Worm (Caenorhabditis elegans) whole organism, young adult: ENCODE measurements around the gene T23E7.2.
"Not testable (repeated sequence)": the region's sequence is repeated elsewhere in the genome, so short reads cannot be mapped to it uniquely, and the experiment has no call there.

Source experiments
- D2030.7 ChIP-seq: fragments of 200-800 bp; sonication (Bioruptor generic); IDR thresholded peaks from 2 replicates; pipeline ENCODE4 v1.3.6; 2022; ENCODE audit warnings: missing genetic modification reagents, missing genetic modification characterization, missing compliant biosample characterization
- F22D6.2 ChIP-seq: sonication (generic microtip); optimal IDR thresholded peaks from 2 replicates; lab custom pipeline; 2016; ENCODE audit warnings: mild to moderate bottlenecking, missing genetic modification characterization, missing compliant biosample characterization
- F33H1.4 ChIP-seq: fragments of 200-800 bp; sonication (Bioruptor generic); IDR thresholded peaks from 2 replicates; pipeline ENCODE4 v1.3.6; 2022; ENCODE audit warnings: missing genetic modification reagents, missing genetic modification characterization, missing compliant biosample characterization
- F55B11.4 ChIP-seq: sonication (generic microtip); optimal IDR thresholded peaks from 2 replicates; lab custom pipeline; 2016; ENCODE audit warnings: missing compliant biosample characterization, missing genetic modification characterization, borderline replicate concordance; ENCODE audit not compliant: insufficient read depth
- K11D2.4 ChIP-seq: fragments of 200-800 bp; sonication (Bioruptor generic); IDR thresholded peaks from 2 replicates; pipeline ENCODE4 v1.3.6; 2022; ENCODE audit warnings: missing genetic modification reagents, missing genetic modification characterization, missing compliant biosample characterization
- T26A5.8 ChIP-seq: sonication (generic microtip); optimal IDR thresholded peaks from 2 replicates; lab custom pipeline; 2016; ENCODE audit warnings: missing genetic modification characterization, missing compliant biosample characterization
- Y67H2A.10 ChIP-seq: fragments of 200-800 bp; sonication (Bioruptor generic); conservative IDR thresholded peaks from 2 replicates; pipeline ENCODE4 v1.3.6; 2022; ENCODE audit warnings: missing genetic modification reagents, missing genetic modification characterization, missing compliant biosample characterization
- ZK185.1 ChIP-seq: sonication (generic microtip); optimal IDR thresholded peaks from 2 replicates; lab custom pipeline; 2016; ENCODE audit warnings: mild to moderate bottlenecking, missing genetic modification characterization, missing compliant biosample characterization; ENCODE audit not compliant: poor library complexity, severe bottlenecking
- akir-1 ChIP-seq: fragments of 200-800 bp; sonication (Bioruptor generic); optimal IDR thresholded peaks from 2 replicates; lab custom pipeline; 2018; ENCODE audit warnings: mild to moderate bottlenecking, missing genetic modification characterization, moderate library complexity, missing compliant biosample characterization
- atf-7 ChIP-seq: sonication (generic microtip); optimal IDR thresholded peaks from 2 replicates; lab custom pipeline; 2017; ENCODE audit warnings: mild to moderate bottlenecking, missing genetic modification characterization, missing compliant biosample characterization
- attf-3 ChIP-seq: fragments of 200-800 bp; sonication (Bioruptor generic); conservative IDR thresholded peaks from 2 replicates; pipeline ENCODE4 v1.3.6; 2022; ENCODE audit warnings: missing genetic modification reagents, missing genetic modification characterization, missing compliant biosample characterization
- attf-6 ChIP-seq: fragments of 200-800 bp; sonication (Bioruptor generic); IDR thresholded peaks from 2 replicates; pipeline ENCODE4 v1.3.6; 2022; ENCODE audit warnings: missing genetic modification reagents, missing genetic modification characterization, missing compliant biosample characterization
- bed-1 ChIP-seq: fragments of 200-800 bp; sonication (Bioruptor generic); IDR thresholded peaks from 2 replicates; pipeline ENCODE4 v1.3.6; 2022; ENCODE audit warnings: missing genetic modification reagents, missing genetic modification characterization, missing compliant biosample characterization
- cebp-2 ChIP-seq: fragments of 200-800 bp; sonication (Bioruptor generic); IDR thresholded peaks from 2 replicates; pipeline ENCODE4 v1.3.6; 2022; ENCODE audit warnings: missing genetic modification characterization, missing compliant biosample characterization
- ceh-100 ChIP-seq: fragments of 200-800 bp; sonication (Bioruptor generic); IDR thresholded peaks from 2 replicates; pipeline ENCODE4 v1.3.6; 2022; ENCODE audit warnings: missing genetic modification reagents, missing genetic modification characterization, missing compliant biosample characterization
- ceh-40 ChIP-seq: fragments of 200-800 bp; sonication (Bioruptor generic); IDR thresholded peaks from 2 replicates; pipeline ENCODE4 v1.3.6; 2022; ENCODE audit warnings: missing genetic modification characterization, missing compliant biosample characterization
- chd-7 ChIP-seq: sonication (generic microtip); optimal IDR thresholded peaks from 2 replicates; lab custom pipeline; 2016; ENCODE audit warnings: mild to moderate bottlenecking, missing genetic modification characterization, moderate library complexity, missing compliant biosample characterization
- die-1 ChIP-seq: sonication (generic microtip); optimal IDR thresholded peaks from 2 replicates; lab custom pipeline; 2016; ENCODE audit warnings: missing genotype, mild to moderate bottlenecking, missing genetic modification characterization, missing compliant biosample characterization
- egl-18 ChIP-seq: fragments of 200-800 bp; sonication (Bioruptor generic); IDR thresholded peaks from 2 replicates; pipeline ENCODE4 v1.3.6; 2022; ENCODE audit warnings: missing genetic modification reagents, missing genetic modification characterization, missing compliant biosample characterization
- ekl-4 ChIP-seq: fragments of 200-800 bp; sonication (Bioruptor generic); IDR thresholded peaks from 2 replicates; pipeline ENCODE4 v1.3.6; 2022; ENCODE audit warnings: missing genetic modification reagents, missing genetic modification characterization, missing compliant biosample characterization
- ets-4 ChIP-seq: fragments of 200-800 bp; sonication (Bioruptor generic); optimal IDR thresholded peaks from 2 replicates; lab custom pipeline; 2018; ENCODE audit warnings: mild to moderate bottlenecking, missing genetic modification characterization, missing compliant biosample characterization
- gei-17 ChIP-seq: fragments of 200-800 bp; sonication (Bioruptor generic); optimal IDR thresholded peaks from 2 replicates; lab custom pipeline; 2018; ENCODE audit warnings: mild to moderate bottlenecking, missing genetic modification characterization, missing compliant biosample characterization
- hlh-26 ChIP-seq: fragments of 200-800 bp; sonication (Bioruptor generic); conservative IDR thresholded peaks from 2 replicates; pipeline ENCODE4 v1.3.6; 2022; ENCODE audit warnings: missing genetic modification reagents, missing genetic modification characterization, missing compliant biosample characterization
- hrde-1 ChIP-seq: sonication (generic microtip); optimal IDR thresholded peaks from 2 replicates; lab custom pipeline; 2016; ENCODE audit warnings: missing genetic modification characterization, mild to moderate bottlenecking, missing compliant biosample characterization, moderate library complexity, missing genotype, missing genetic modification reagents, borderline replicate concordance
- lin-35 ChIP-seq, 3 experiments: fragments of 150-350 bp in 2 of 3; sonication (generic microtip) in 1 of 3; optimal IDR thresholded peaks; 2 replicates each; lab custom pipeline; 2014 to 2018; ENCODE audit warnings: missing biosample characterization in 3 of 3, missing genetic modification characterization in 3 of 3, missing genetic modification reagents in 3 of 3
- madf-8 ChIP-seq: fragments of 200-800 bp; sonication (Bioruptor generic); conservative IDR thresholded peaks from 2 replicates; pipeline ENCODE4 v1.3.6; 2022; ENCODE audit warnings: missing genetic modification reagents, missing genetic modification characterization, missing compliant biosample characterization
- mcd-1 ChIP-seq: fragments of 200-800 bp; sonication (Bioruptor generic); IDR thresholded peaks from 2 replicates; pipeline ENCODE4 v1.3.6; 2022; ENCODE audit warnings: missing genetic modification reagents, missing genetic modification characterization, missing compliant biosample characterization
- mel-28 ChIP-seq: sonication (generic microtip); optimal IDR thresholded peaks from 2 replicates; lab custom pipeline; 2016; ENCODE audit warnings: borderline replicate concordance, mild to moderate bottlenecking, missing genetic modification characterization, missing compliant biosample characterization
- pha-4 ChIP-seq: fragments of 150-350 bp; sonication (generic microtip); optimal IDR thresholded peaks from 2 replicates; lab custom pipeline; 2014; ENCODE audit warnings: missing biosample characterization, missing genetic modification reagents, missing genetic modification characterization
- rec-8 ChIP-seq, 2 experiments: sonication (generic microtip); optimal IDR thresholded peaks; 2 replicates each; lab custom pipeline; 2016; ENCODE audit warnings: mild to moderate bottlenecking in 2 of 2, missing genetic modification characterization in 2 of 2, missing genetic modification reagents in 2 of 2, missing genotype in 2 of 2, missing biosample characterization in 1 of 2, missing compliant biosample characterization in 1 of 2, moderate library complexity in 1 of 2
- snpc-1.3 ChIP-seq: sonication (generic microtip); optimal IDR thresholded peaks from 2 replicates; lab custom pipeline; 2017; ENCODE audit warnings: missing genetic modification characterization, mild to moderate bottlenecking, missing compliant biosample characterization, antibody characterized with exemption, moderate library complexity, missing genotype, missing genetic modification reagents; ENCODE audit not compliant: insufficient read depth
- unc-62 ChIP-seq: fragments of 150-350 bp; optimal IDR thresholded peaks from 2 replicates; lab custom pipeline; 2014; ENCODE audit warnings: missing biosample characterization, missing genetic modification reagents, missing genetic modification characterization
- zfh-2 ChIP-seq: fragments of 200-800 bp; sonication (Bioruptor generic); conservative IDR thresholded peaks from 2 replicates; pipeline ENCODE4 v1.3.6; 2022; ENCODE audit warnings: missing genetic modification reagents, missing genetic modification characterization, missing compliant biosample characterization
- ztf-18 ChIP-seq: sonication (generic microtip); optimal IDR thresholded peaks from 2 replicates; lab custom pipeline; 2016; ENCODE audit warnings: missing genotype, mild to moderate bottlenecking, missing genetic modification characterization, missing compliant biosample characterization
- ztf-26 ChIP-seq: sonication (generic microtip); optimal IDR thresholded peaks from 2 replicates; lab custom pipeline; 2017; ENCODE audit warnings: missing genetic modification characterization, missing compliant biosample characterization
- ztf-6 ChIP-seq: fragments of 200-800 bp; sonication (Bioruptor generic); IDR thresholded peaks from 2 replicates; pipeline ENCODE4 v1.3.6; 2022; ENCODE audit warnings: missing genetic modification reagents, missing genetic modification characterization, missing compliant biosample characterization

The T23E7.2 gene

DNA sequence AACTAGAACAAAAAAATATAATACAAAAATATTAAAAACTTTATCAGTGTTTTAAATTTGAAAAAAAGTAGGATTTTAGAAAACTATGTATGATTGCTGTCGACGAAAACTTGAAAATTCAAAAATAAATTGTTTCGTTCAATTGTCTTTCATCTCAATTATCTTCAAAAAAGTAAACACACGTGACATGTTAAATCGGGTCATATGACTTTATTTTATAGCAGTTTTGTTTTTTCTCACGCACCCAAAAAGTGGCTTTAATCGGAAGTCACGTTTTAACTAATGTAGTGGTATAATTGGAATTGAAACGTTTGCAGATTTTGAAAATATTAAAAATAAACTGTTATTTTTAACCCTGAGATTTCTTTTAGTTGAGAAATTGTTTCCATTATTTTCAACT, 28.0 kb upstream of the T23E7.2 start:
- TF ChIP-seq ztf-6 (GFP tag; lab: Robert Waterston, UW) (no peak), bed-1 (GFP tag; lab: Robert Waterston, UW) (no peak), ztf-26 (no peak), akir-1 (GFP tag; lab: Kevin White, UChicago) (no peak), die-1 (tag; lab: Kevin White, UChicago) (no peak), D2030.7 (no peak), ceh-100 (GFP tag; lab: Robert Waterston, UW) (no peak), lin-35 (GFP tag; optimal IDR thresholded peaks at IDR 0.05; lab: Kevin White, UChicago) (no peak), hrde-1 (tag; lab: Kevin White, UChicago) (no peak), rec-8 (tag; optimal IDR thresholded peaks at IDR 0.05; lab: Kevin White, UChicago) (no peak), attf-6 (GFP tag; lab: Robert Waterston, UW) (no peak), F33H1.4 (GFP tag; lab: Robert Waterston, UW) (no peak), ets-4 (no peak)

DNA sequence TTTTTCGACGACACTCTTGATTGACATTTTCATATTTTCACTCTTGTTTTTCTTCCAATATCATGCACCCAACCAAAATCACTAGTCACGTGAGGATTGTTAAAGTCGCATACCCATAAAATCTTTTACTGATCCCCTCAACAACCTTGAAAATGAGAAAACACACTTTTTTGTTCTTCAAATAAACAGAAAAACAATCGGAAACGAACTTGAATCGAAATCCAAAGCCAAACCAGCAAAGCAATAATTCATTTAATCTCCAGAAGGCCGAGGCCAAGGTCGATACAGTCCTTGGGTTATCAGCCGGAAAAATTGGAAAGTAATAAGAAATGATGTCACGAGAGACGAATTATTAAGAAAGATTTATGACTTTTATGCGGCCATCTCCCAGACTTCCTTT, 27.0 kb upstream of the T23E7.2 start:
- TF ChIP-seq F55B11.4 (tag; lab: Kevin White, UChicago): no peak
- TF ChIP-seq mcd-1 (GFP tag; lab: Robert Waterston, UW): no peak
- no peak for TF ChIP-seq ztf-18
- TF ChIP-seq ztf-26: no peak
- no peak for TF ChIP-seq ekl-4 (GFP tag; lab: Robert Waterston, UW)
- TF ChIP-seq K11D2.4 (GFP tag; lab: Robert Waterston, UW): no peak
- no peak for TF ChIP-seq egl-18
- TF ChIP-seq T26A5.8 (tag; lab: Kevin White, UChicago): no peak
- TF ChIP-seq hlh-26 (GFP tag; lab: Robert Waterston, UW): no peak
- no peak for TF ChIP-seq ZK185.1 (tag; lab: Kevin White, UChicago)
- no peak for TF ChIP-seq madf-8 (GFP tag; lab: Robert Waterston, UW)
- no peak for TF ChIP-seq atf-7 (tag; lab: Kevin White, UChicago)
- no peak for TF ChIP-seq pha-4 (tag; lab: Kevin White, UChicago)

DNA sequence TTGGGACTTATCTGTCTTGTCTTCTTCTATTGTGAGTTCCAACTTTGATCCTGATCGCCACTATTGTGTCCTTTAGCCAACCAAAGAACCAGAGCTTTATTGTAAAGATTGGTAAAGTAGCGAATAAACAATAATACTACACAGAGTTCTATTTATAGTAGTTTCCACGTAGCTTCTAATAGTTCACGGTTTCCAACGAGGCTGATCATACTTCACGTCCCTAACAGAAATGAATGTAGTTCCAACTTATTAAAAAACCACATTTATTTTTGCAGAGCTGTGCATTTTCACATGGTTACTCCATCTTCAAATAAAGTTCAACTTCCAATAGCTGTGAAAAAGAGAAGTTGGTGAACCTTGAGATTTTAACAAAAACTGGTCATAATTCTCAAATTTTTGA, 21.4 kb upstream of the T23E7.2 start, which contains the start of gene tmem-218:
tmem-218 (plus strand) TSS at position 301 of the 400 bp plus-strand sequence.
- not testable (repeated sequence) for TF ChIP-seq cebp-2; mel-28 (tag; lab: Kevin White, UChicago); egl-18

DNA sequence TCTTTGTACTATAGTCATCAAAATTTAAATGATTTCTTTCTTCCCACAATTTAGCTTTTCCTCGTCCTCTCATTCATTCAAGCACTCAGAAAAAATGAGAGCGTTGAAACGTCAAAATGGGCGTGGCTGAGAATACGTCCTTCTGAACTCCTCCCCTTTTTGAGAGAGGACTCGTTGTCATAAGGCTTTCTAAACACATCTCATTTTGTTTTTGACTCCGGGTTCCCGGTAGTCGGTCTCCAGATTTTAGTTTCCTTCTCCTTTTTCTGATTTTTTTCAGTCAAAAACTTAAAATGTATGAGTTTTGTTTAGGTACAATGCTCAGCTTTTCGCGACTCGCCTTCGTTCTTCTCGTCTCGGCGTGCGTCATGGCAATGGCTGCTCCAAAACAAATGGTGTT, 8.7 kb upstream of the T23E7.2 start, which contains the start of gene nlp-6:
nlp-6 (plus strand) TSS at position 301 of the 400 bp plus-strand sequence.
- no peak for TF ChIP-seq attf-3 (GFP tag; lab: Robert Waterston, UW)
- no peak for TF ChIP-seq unc-62 (GFP tag; lab: Kevin White, UChicago)
- TF ChIP-seq chd-7 (tag; lab: Kevin White, UChicago): no peak
- no peak for TF ChIP-seq ztf-6 (GFP tag; lab: Robert Waterston, UW)
- TF ChIP-seq gei-17 (GFP tag; lab: Kevin White, UChicago): no peak
- TF ChIP-seq snpc-1.3 (tag; lab: Kevin White, UChicago): no peak
- TF ChIP-seq ceh-40 (GFP tag; lab: Robert Waterston, UW): no peak
- TF ChIP-seq F22D6.2 (tag; lab: Kevin White, UChicago): no peak
- no peak for TF ChIP-seq T26A5.8 (tag; lab: Kevin White, UChicago)
- TF ChIP-seq Y67H2A.10 (GFP tag; lab: Robert Waterston, UW): no peak
- no peak for TF ChIP-seq zfh-2 (GFP tag; lab: Robert Waterston, UW)
- no peak for TF ChIP-seq bed-1 (GFP tag; lab: Robert Waterston, UW)
- TF ChIP-seq ets-4: no peak
- TF ChIP-seq ekl-4 (GFP tag; lab: Robert Waterston, UW): no peak
